Fruit fly (Drosophila melanogaster): ENCODE measurements around the gene Ptp61F.
A peak's percentile ranks its signal among the peaks of the same experiment; 100 is the strongest.

Ptp61F gene

DNA sequence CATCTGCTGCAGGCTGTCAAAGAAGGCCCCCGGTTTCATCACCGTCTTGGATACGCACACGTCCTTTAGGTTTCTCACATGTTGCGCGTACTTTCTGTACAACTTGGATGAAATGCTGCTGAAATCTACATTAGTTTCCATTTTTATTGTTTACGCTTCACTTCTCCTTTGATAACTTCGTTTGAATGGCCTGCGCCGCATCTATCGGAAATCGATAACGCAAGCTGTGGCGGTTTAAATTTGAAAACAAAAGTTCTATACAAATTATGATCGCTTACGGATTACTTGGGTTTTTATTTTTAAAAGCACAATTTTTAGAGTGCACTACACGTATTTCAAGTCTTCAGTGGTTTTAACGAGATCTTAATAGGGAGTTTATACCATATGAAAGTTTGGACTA is 142.1 kb downstream of the Ptp61F start, which contains the start of gene msd5 (continued):
- TF ChIP-seq CG14860 (GFP tag; IDR thresholded peaks at IDR 0.05; ENCODE audit: partially characterized antibody) (peak; percentile 42; the same call in 2 of the 3 replicates), Ptx1 (GFP tag; IDR thresholded peaks at IDR 0.05) (no peak), Scr (GFP tag; IDR thresholded peaks at IDR 0.05; ENCODE audit: partially characterized antibody) (peak; percentile 53), CG34224 (GFP tag; IDR thresholded peaks at IDR 0.05; ENCODE audit: partially characterized antibody) (peak; percentile 66), repo (GFP tag; optimal IDR thresholded peaks at IDR 0.05) (no peak), CG2120 (GFP tag; optimal IDR thresholded peaks at IDR 0.05) (no peak), Neu2 (GFP tag; optimal IDR thresholded peaks at IDR 0.05; ENCODE audit: borderline replicate concordance) (no peak), CG7372 (GFP tag; IDR thresholded peaks at IDR 0.05) (no peak), Taf1 (GFP tag; IDR thresholded peaks at IDR 0.05) (no peak), CG3163 (GFP tag; optimal IDR thresholded peaks at IDR 0.05) (no peak), Sox102F (GFP tag; optimal IDR thresholded peaks at IDR 0.05) (no peak), CG10565 (GFP tag; optimal IDR thresholded peaks at IDR 0.05) (no peak), BEAF-32 (GFP tag; optimal IDR thresholded peaks at IDR 0.05) (no peak), Side (GFP tag; optimal IDR thresholded peaks at IDR 0.05) (no peak), hbn (GFP tag; IDR thresholded peaks at IDR 0.05; ENCODE audit: partially characterized antibody) (peak; percentile 21; the same call in 1 of the 2 replicates), so (GFP tag; IDR thresholded peaks at IDR 0.05) (no peak), fu2 (GFP tag; optimal IDR thresholded peaks at IDR 0.05) (no peak), CG9876 (GFP tag; optimal IDR thresholded peaks at IDR 0.05) (no peak), Lpt (GFP tag; optimal IDR thresholded peaks at IDR 0.05) (no peak), onecut (GFP tag; IDR thresholded peaks at IDR 0.05) (no peak), MESR4 (GFP tag; optimal IDR thresholded peaks at IDR 0.05) (no peak), fd3F (GFP tag; optimal IDR thresholded peaks at IDR 0.05) (no peak), Sry-δ (GFP tag; optimal IDR thresholded peaks at IDR 0.05) (no peak), lab (GFP tag; optimal IDR thresholded peaks at IDR 0.05) (no peak), CG31388 (GFP tag; optimal IDR thresholded peaks at IDR 0.05) (no peak), sd (tag; optimal IDR thresholded peaks at IDR 0.05) (no peak), chinmo (GFP tag; IDR thresholded peaks at IDR 0.05; ENCODE audit: partially characterized antibody) (0 out of 4 replicates have a peak, but pooled peaks have one; percentile 62), CG14667 (GFP tag; IDR thresholded peaks at IDR 0.05) (no peak), CG30403 (GFP tag; optimal IDR thresholded peaks at IDR 0.05) (no peak), gfzf (GFP tag; optimal IDR thresholded peaks at IDR 0.05) (peak; percentile 24), E2f2 (GFP tag; IDR thresholded peaks at IDR 0.05) (peak; percentile 96), CG2875 (GFP tag; optimal IDR thresholded peaks at IDR 0.05) (no peak), nerfin-2 (GFP tag; IDR thresholded peaks at IDR 0.05; ENCODE audit: partially characterized antibody) (peak; percentile 55; the same call in 1 of the 2 replicates), Rx (GFP tag; IDR thresholded peaks at IDR 0.05) (no peak), CG17612 (GFP tag; IDR thresholded peaks at IDR 0.05) (no peak), ci (GFP tag; IDR thresholded peaks at IDR 0.05) (no peak), CG12236 (GFP tag; optimal IDR thresholded peaks at IDR 0.05) (no peak), CG13287 (GFP tag; IDR thresholded peaks at IDR 0.05; ENCODE audit: partially characterized antibody) (peak; percentile 47), corto (GFP tag; optimal IDR thresholded peaks at IDR 0.05) (no peak), CG1647 (GFP tag; optimal IDR thresholded peaks at IDR 0.05) (no peak), CG2712 (tag; optimal IDR thresholded peaks at IDR 0.05) (no peak), CG6654 (GFP tag; optimal IDR thresholded peaks at IDR 0.05) (no peak), CG15479 (GFP tag; optimal IDR thresholded peaks at IDR 0.05) (no peak), CG9215 (GFP tag; IDR thresholded peaks at IDR 0.05) (no peak), nau (GFP tag; optimal IDR thresholded peaks at IDR 0.05) (no peak), Dref (GFP tag; IDR thresholded peaks at IDR 0.05) (peak; percentile 73), Xbp1 (GFP tag; optimal IDR thresholded peaks at IDR 0.05) (no peak), CG10543 (GFP tag; optimal IDR thresholded peaks at IDR 0.05) (no peak), CG14014 (GFP tag; IDR thresholded peaks at IDR 0.05) (no peak), Bteb2 (GFP tag; optimal IDR thresholded peaks at IDR 0.05) (no peak), CG1792 (GFP tag; optimal IDR thresholded peaks at IDR 0.05) (no peak)

Data from whole organism, embryonic.